Worm (Caenorhabditis elegans) whole organism, L1 larva: Measurements from ENCODE around the gene C16B8.4.

ENCODE experiments used
- C16A3.4 ChIP-seq: fragments of 150-350 bp; optimal IDR thresholded peaks from 2 replicates; lab custom pipeline; 2014; ENCODE audit warnings: missing biosample characterization, missing genetic modification characterization
- F16B12.6 ChIP-seq: fragments of 150-350 bp; optimal IDR thresholded peaks from 2 replicates; lab custom pipeline; 2014; ENCODE audit warnings: missing biosample characterization, missing genetic modification characterization
- Y116A8C.19 ChIP-seq: sonication (generic microtip); optimal IDR thresholded peaks from 2 replicates; lab custom pipeline; 2016; ENCODE audit warnings: missing compliant biosample characterization, missing genetic modification characterization, borderline replicate concordance
- ceh-63 ChIP-seq: fragments of 200-800 bp; sonication (Bioruptor generic); optimal IDR thresholded peaks from 2 replicates; lab custom pipeline; 2018; ENCODE audit warnings: mild to moderate bottlenecking, missing genetic modification characterization, missing compliant biosample characterization
- ceh-90 ChIP-seq: sonication (generic microtip); optimal IDR thresholded peaks from 2 replicates; lab custom pipeline; 2016; ENCODE audit warnings: missing genetic modification characterization, missing compliant biosample characterization
- ces-1 ChIP-seq: fragments of 150-350 bp; optimal IDR thresholded peaks from 2 replicates; lab custom pipeline; 2014; ENCODE audit warnings: missing biosample characterization, missing genetic modification reagents, missing genetic modification characterization
- dsc-1 ChIP-seq: sonication (generic microtip); optimal IDR thresholded peaks from 2 replicates; lab custom pipeline; 2016; ENCODE audit warnings: mild to moderate bottlenecking, missing genetic modification characterization, missing compliant biosample characterization
- efl-1 ChIP-seq, 4 experiments: fragments of 150-350 bp; optimal IDR thresholded peaks in 3 of 4; peaks in 1 of 4; 1 replicate in 1 of 4; 2 replicates in 3 of 4; lab custom pipeline; 2014; ENCODE audit warnings: missing biosample characterization in 2 of 4, missing genetic modification characterization in 2 of 4, missing genetic modification reagents in 2 of 4
- egl-13 ChIP-seq: sonication (generic microtip); optimal IDR thresholded peaks from 2 replicates; lab custom pipeline; 2016; ENCODE audit warnings: missing genotype, missing genetic modification reagents, missing genetic modification characterization, missing compliant biosample characterization
- elt-2 ChIP-seq: sonication (generic microtip); optimal IDR thresholded peaks from 2 replicates; lab custom pipeline; 2016; ENCODE audit warnings: missing genetic modification characterization, mild to moderate bottlenecking, inconsistent platforms, missing compliant biosample characterization, missing genetic modification reagents
- ets-5 ChIP-seq: fragments of 200-800 bp; sonication (Bioruptor generic); IDR thresholded peaks from 2 replicates; pipeline ENCODE4 v1.3.6; 2022; ENCODE audit warnings: missing genetic modification characterization, missing compliant biosample characterization
- grh-1 ChIP-seq: fragments of 200-800 bp; sonication (Bioruptor generic); IDR thresholded peaks from 2 replicates; pipeline ENCODE4 v1.3.6; 2022; ENCODE audit warnings: missing genetic modification reagents, missing genetic modification characterization, missing compliant biosample characterization
- hlh-17 ChIP-seq: fragments of 200-800 bp; sonication (Bioruptor generic); optimal IDR thresholded peaks from 2 replicates; lab custom pipeline; 2018; ENCODE audit warnings: missing genetic modification characterization, mild to moderate bottlenecking, missing compliant biosample characterization, moderate library complexity, borderline replicate concordance
- hpl-2 ChIP-seq: fragments of 150-350 bp; optimal IDR thresholded peaks from 2 replicates; lab custom pipeline; 2014; ENCODE audit warnings: missing biosample characterization, missing genetic modification reagents, missing genetic modification characterization
- isw-1 ChIP-seq: fragments of 200-800 bp; sonication (Bioruptor generic); IDR thresholded peaks from 2 replicates; pipeline ENCODE4 v1.3.6; 2022; ENCODE audit warnings: missing genetic modification characterization, missing compliant biosample characterization
- jun-1 ChIP-seq: fragments of 150-350 bp; optimal IDR thresholded peaks from 2 replicates; lab custom pipeline; 2014; ENCODE audit warnings: missing biosample characterization, missing genetic modification reagents, missing genetic modification characterization
- lin-14 ChIP-seq: fragments of 200-800 bp; sonication (Bioruptor generic); optimal IDR thresholded peaks from 2 replicates; lab custom pipeline; 2018; ENCODE audit warnings: mild to moderate bottlenecking, missing genetic modification characterization, moderate library complexity, missing compliant biosample characterization
- lin-35 ChIP-seq, 2 experiments: fragments of 150-350 bp; optimal IDR thresholded peaks; 2 replicates each; lab custom pipeline; 2014; ENCODE audit warnings: missing biosample characterization in 2 of 2, missing genetic modification characterization in 2 of 2, missing genetic modification reagents in 2 of 2
- lsy-2 ChIP-seq, 2 experiments: fragments of 150-350 bp; optimal IDR thresholded peaks; 2 replicates each; lab custom pipeline; 2014; ENCODE audit warnings: missing biosample characterization in 2 of 2, missing genetic modification characterization in 2 of 2
- mab-9 ChIP-seq: fragments of 200-800 bp; sonication (Bioruptor generic); IDR thresholded peaks from 2 replicates; pipeline ENCODE4 v1.3.6; 2022; ENCODE audit warnings: missing genetic modification reagents, missing genetic modification characterization, missing compliant biosample characterization
- mdl-1 ChIP-seq, 2 experiments: fragments of 150-350 bp; optimal IDR thresholded peaks; 2 replicates each; lab custom pipeline; 2014 to 2017; ENCODE audit warnings: missing biosample characterization in 2 of 2, missing genetic modification characterization in 2 of 2, inconsistent platforms in 1 of 2
- mef-2 ChIP-seq: fragments of 150-350 bp; optimal IDR thresholded peaks from 2 replicates; lab custom pipeline; 2014; ENCODE audit warnings: missing biosample characterization, missing genetic modification characterization
- nhr-11 ChIP-seq: fragments of 150-350 bp; optimal IDR thresholded peaks from 2 replicates; lab custom pipeline; 2014; ENCODE audit warnings: missing biosample characterization, missing genetic modification characterization
- nhr-20 ChIP-seq: sonication (generic microtip); optimal IDR thresholded peaks from 2 replicates; lab custom pipeline; 2016; ENCODE audit warnings: mild to moderate bottlenecking, missing genetic modification characterization, missing compliant biosample characterization
- nhr-237 ChIP-seq: fragments of 150-350 bp; optimal IDR thresholded peaks from 2 replicates; lab custom pipeline; 2014; ENCODE audit warnings: missing biosample characterization, missing genetic modification characterization
- nhr-71 ChIP-seq: sonication (generic microtip); optimal IDR thresholded peaks from 2 replicates; lab custom pipeline; 2016; ENCODE audit warnings: mild to moderate bottlenecking, missing genetic modification characterization, moderate library complexity, missing compliant biosample characterization
- nhr-77 ChIP-seq: fragments of 150-350 bp; optimal IDR thresholded peaks from 2 replicates; lab custom pipeline; 2014; ENCODE audit warnings: missing biosample characterization, missing genetic modification characterization
- nhr-90 ChIP-seq: sonication (generic microtip); optimal IDR thresholded peaks from 2 replicates; lab custom pipeline; 2016; ENCODE audit warnings: mild to moderate bottlenecking, missing genetic modification characterization, missing compliant biosample characterization; ENCODE audit not compliant: poor library complexity
- pax-3 ChIP-seq: fragments of 200-800 bp; sonication (Bioruptor generic); optimal IDR thresholded peaks from 2 replicates; lab custom pipeline; 2018; ENCODE audit warnings: mild to moderate bottlenecking, missing genetic modification characterization, moderate library complexity, missing compliant biosample characterization
- pqm-1 ChIP-seq: sonication (generic microtip); optimal IDR thresholded peaks from 3 replicates; lab custom pipeline; 2017; ENCODE audit warnings: missing biosample characterization, missing genetic modification characterization
- skn-1 ChIP-seq: fragments of 150-350 bp; optimal IDR thresholded peaks from 2 replicates; lab custom pipeline; 2014; ENCODE audit warnings: missing biosample characterization, missing genetic modification characterization
- sup-37 ChIP-seq: fragments of 200-800 bp; sonication (Bioruptor generic); optimal IDR thresholded peaks from 2 replicates; lab custom pipeline; 2018; ENCODE audit warnings: mild to moderate bottlenecking, missing genetic modification characterization, missing compliant biosample characterization
- tbx-2 ChIP-seq: sonication (generic microtip); optimal IDR thresholded peaks from 2 replicates; lab custom pipeline; 2016; ENCODE audit warnings: missing genetic modification characterization, missing compliant biosample characterization
- unc-30 ChIP-seq: sonication (generic microtip); optimal IDR thresholded peaks from 2 replicates; lab custom pipeline; 2017; ENCODE audit warnings: missing biosample characterization, missing genetic modification characterization
- unc-62 ChIP-seq: fragments of 150-350 bp; optimal IDR thresholded peaks from 2 replicates; lab custom pipeline; 2014; ENCODE audit warnings: missing biosample characterization, missing genetic modification reagents, missing genetic modification characterization
- unc-98 ChIP-seq: fragments of 200-800 bp; sonication (Bioruptor generic); IDR thresholded peaks from 2 replicates; pipeline ENCODE4 v1.3.6; 2022; ENCODE audit warnings: missing genetic modification characterization, missing compliant biosample characterization
- vab-15 ChIP-seq: sonication (generic microtip); optimal IDR thresholded peaks from 2 replicates; lab custom pipeline; 2017; ENCODE audit warnings: missing genotype, mild to moderate bottlenecking, missing genetic modification characterization, missing compliant biosample characterization
- zip-4 ChIP-seq: fragments of 200-800 bp; sonication (Bioruptor generic); optimal IDR thresholded peaks from 2 replicates; lab custom pipeline; 2018; ENCODE audit warnings: mild to moderate bottlenecking, missing genetic modification characterization, moderate library complexity, missing compliant biosample characterization
- ztf-11 ChIP-seq, 2 experiments: sonication (generic microtip); optimal IDR thresholded peaks; 2 replicates each; lab custom pipeline; 2016 to 2017; ENCODE audit warnings: missing genetic modification characterization in 2 of 2, missing biosample characterization in 1 of 2, missing compliant biosample characterization in 1 of 2

C16B8.4 gene

DNA sequence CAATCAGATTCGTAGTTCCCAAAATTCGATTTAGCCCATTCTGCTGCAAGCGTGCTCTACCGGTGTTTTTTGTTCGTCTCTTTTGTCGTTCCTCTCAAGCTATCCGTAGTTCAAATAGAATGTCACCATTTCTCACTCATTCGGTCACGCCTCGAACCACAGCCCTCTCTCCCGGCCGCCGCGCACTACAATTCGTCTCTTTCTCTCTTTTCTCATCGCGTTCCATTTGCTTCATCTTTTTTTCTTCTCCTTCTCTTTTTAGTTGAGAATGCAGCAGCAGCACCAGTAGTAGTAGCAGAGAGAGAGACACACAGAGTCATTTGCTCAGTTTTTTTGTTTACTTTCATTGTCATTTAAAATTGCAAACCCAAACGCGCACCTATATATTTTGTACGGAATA lies 42.7 kb upstream of the C16B8.4 start, which contains the start of gene hrg-1 (continued):
- peak; percentile 63 for TF ChIP-seq nhr-71
- TF ChIP-seq isw-1 (GFP tag; lab: Robert Waterston, UW), result no peak; the same call in 1 of the 2 replicates
- TF ChIP-seq hlh-17 (GFP tag; lab: Kevin White, UChicago), result no peak
- no peak for TF ChIP-seq ztf-11 (tag; optimal IDR thresholded peaks at IDR 0.05; lab: Kevin White, UChicago)
- peak in 1 of 2 experiments; percentile 65 for TF ChIP-seq lsy-2 (tag; optimal IDR thresholded peaks at IDR 0.05; lab: Kevin White, UChicago)
- TF ChIP-seq ets-5 (GFP tag; lab: Robert Waterston, UW), result no peak
- TF ChIP-seq grh-1 (GFP tag; lab: Robert Waterston, UW), result no peak
- peak; percentile 87 for TF ChIP-seq skn-1 (tag; lab: Kevin White, UChicago)
- no peak for TF ChIP-seq vab-15
- TF ChIP-seq zip-4 (GFP tag; lab: Kevin White, UChicago), result no peak
- TF ChIP-seq mdl-1 (tag; optimal IDR thresholded peaks at IDR 0.05; lab: Kevin White, UChicago), result peak in 1 of 2 experiments; percentile 69
- peak; percentile 70 for TF ChIP-seq tbx-2 (tag; lab: Kevin White, UChicago)
- TF ChIP-seq pax-3, result no peak
- peak; percentile 36 for TF ChIP-seq dsc-1 (tag; lab: Kevin White, UChicago)
- no peak for TF ChIP-seq egl-13
- no peak for TF ChIP-seq mab-9 (GFP tag; lab: Robert Waterston, UW)
- TF ChIP-seq nhr-20 (tag; lab: Kevin White, UChicago), result peak; percentile 64
- TF ChIP-seq unc-30, result no peak
- no peak for TF ChIP-seq C16A3.4 (tag; lab: Kevin White, UChicago)
- TF ChIP-seq hpl-2 (GFP tag; lab: Kevin White, UChicago), result no peak
- TF ChIP-seq efl-1 (optimal IDR thresholded peaks at IDR 0.05; lab: Kevin White, UChicago), result peak in 1 of 2 experiments; percentile 14
- TF ChIP-seq efl-1 (GFP tag; optimal IDR thresholded peaks at IDR 0.05 in 1 of 2; lab: Kevin White, UChicago), result no peak
- no peak for TF ChIP-seq Y116A8C.19 (tag; lab: Kevin White, UChicago)
- TF ChIP-seq pqm-1, result no peak
- no peak for TF ChIP-seq mef-2
- TF ChIP-seq ces-1 (GFP tag; lab: Kevin White, UChicago), result no peak
- no peak for TF ChIP-seq unc-62
- no peak for TF ChIP-seq ceh-63 (GFP tag; lab: Kevin White, UChicago)
- no peak for TF ChIP-seq nhr-237 (tag; lab: Kevin White, UChicago)
- peak; percentile 69 for TF ChIP-seq nhr-77
- no peak for TF ChIP-seq F16B12.6 (tag; lab: Kevin White, UChicago)

DNA sequence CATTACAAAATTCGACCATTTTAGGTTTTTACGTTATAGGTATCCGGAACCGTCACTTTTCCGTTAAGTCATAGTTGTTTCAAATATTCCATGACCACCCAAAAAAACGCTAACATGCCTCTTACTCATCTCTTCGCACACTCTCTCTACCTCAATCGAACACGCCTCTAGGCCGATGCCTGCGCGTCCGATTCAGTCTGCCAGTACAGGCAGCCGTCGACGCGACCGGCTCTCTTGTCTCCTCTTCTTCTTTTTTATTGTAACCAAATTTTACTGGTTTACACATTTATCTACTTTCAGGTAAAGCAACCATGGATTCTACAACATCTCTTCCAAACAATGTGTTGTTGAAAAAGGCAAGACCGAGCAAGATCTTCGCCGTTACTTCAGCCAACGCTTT lies 38.5 kb upstream of the C16B8.4 start, which contains the start of gene mop-25.1:
Gene mop-25.1, plus strand, starts transcription at position 301 of the 400 bp plus-strand sequence.
- TF ChIP-seq pax-3 (no peak), unc-98 (GFP tag; lab: Robert Waterston, UW) (no peak), egl-13 (no peak), isw-1 (GFP tag; lab: Robert Waterston, UW) (no peak)

DNA sequence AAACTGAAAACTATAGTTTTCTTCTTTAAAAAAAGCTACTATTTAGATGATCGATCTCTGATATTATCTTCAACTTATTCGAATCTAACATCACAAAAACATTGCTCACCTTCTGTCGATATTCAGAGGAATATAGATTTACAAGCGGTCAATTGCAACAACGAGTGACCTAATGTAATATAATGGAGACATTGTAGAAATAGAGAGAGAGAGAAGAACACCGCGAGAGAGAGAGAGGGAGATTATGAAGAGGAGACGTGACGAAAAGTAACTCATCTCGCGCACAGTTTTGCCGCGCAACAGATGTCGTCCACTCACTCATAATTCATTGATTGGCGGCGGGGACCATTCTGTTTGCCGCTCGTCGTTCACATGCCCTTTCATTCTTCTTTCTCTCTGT lies 36.9 kb upstream of the C16B8.4 start:
- TF ChIP-seq ceh-90 (tag; lab: Kevin White, UChicago) (no peak), skn-1 (tag; lab: Kevin White, UChicago) (no peak), ceh-63 (GFP tag; lab: Kevin White, UChicago) (no peak), vab-15 (no peak), sup-37 (no peak), nhr-90 (tag; lab: Kevin White, UChicago) (no peak), mab-9 (GFP tag; lab: Robert Waterston, UW) (no peak), Y116A8C.19 (tag; lab: Kevin White, UChicago) (no peak)

DNA sequence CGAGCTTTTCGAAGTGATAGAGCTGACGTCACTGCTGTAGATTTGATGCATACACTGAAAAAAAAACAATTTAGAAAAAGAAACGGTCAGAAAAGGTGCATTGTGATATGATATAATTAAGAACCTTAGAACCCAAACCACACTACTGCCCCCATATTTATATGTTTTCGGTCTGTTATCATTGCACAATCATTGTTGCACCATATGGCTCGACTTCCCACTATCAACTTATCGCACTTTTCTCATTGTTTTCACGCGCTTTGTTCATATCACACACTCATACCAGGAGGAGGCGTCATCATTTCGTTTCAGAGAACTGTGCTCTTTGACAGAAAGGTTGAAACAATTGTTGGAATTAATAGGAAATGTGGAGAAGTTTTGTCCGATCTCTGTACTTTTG lies 35.5 kb upstream of the C16B8.4 start:
- TF ChIP-seq ztf-11 (tag; optimal IDR thresholded peaks at IDR 0.05; lab: Kevin White, UChicago), result no peak
- peak; percentile 14 for TF ChIP-seq nhr-71
- TF ChIP-seq pqm-1, result peak; percentile 22
- TF ChIP-seq elt-2 (tag; lab: Kevin White, UChicago), result peak; percentile 98
- TF ChIP-seq nhr-90 (tag; lab: Kevin White, UChicago), result peak; percentile 25
- peak; percentile 10 for TF ChIP-seq nhr-20 (tag; lab: Kevin White, UChicago)
- peak in 1 of 2 experiments; percentile 53 for TF ChIP-seq lin-35 (GFP tag; optimal IDR thresholded peaks at IDR 0.05; lab: Kevin White, UChicago)
- TF ChIP-seq lin-14 (GFP tag; lab: Kevin White, UChicago), result peak; percentile 9
- TF ChIP-seq nhr-11 (tag; lab: Kevin White, UChicago), result no peak
- peak; percentile 38 for TF ChIP-seq jun-1
- TF ChIP-seq, all 84 proteins: peak for 8
